Fruit fly (Drosophila melanogaster): ENCODE measurements around the gene CG33170.

CG33170 gene

DNA sequence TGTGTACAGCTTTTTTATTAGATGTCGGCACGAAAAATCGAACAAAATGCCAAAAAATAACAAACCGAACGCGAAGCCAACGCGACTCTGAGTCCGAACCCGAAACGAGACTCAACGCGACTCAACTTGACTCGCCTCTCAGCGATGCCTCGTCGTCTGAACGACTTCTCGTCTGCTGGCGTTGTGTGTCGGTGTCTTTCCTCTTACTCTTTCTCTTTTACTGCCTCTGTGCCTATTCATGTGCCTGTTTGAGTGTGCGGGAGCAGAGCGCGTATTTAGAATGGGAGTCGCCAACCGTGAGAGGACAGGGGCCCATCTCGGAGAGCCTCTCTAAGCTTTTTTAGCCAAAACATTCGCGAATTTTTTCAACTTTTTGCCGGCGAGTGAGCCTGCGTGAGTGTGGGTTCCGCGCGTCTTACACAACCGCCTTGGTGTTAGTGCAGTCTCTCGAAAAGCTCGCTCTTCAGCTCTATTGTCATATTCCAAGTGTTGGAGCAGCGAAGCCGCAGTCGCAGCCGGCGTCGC, 39.7 kb upstream of the CG33170 start (continued):
- peak; percentile 95 for TF ChIP-seq Adf1 (GFP tag; IDR thresholded peaks at IDR 0.05)
- no peak for TF ChIP-seq amos (GFP tag; IDR thresholded peaks at IDR 0.05; ENCODE audit: partially characterized antibody)
- TF ChIP-seq CG13624 (GFP tag; optimal IDR thresholded peaks at IDR 0.05): no peak
- no peak for TF ChIP-seq CG8290 (GFP tag; optimal IDR thresholded peaks at IDR 0.05)
- peak in 1 of 2 experiments; percentile 33 for TF ChIP-seq CG8290 (tag; optimal IDR thresholded peaks at IDR 0.05)
- TF ChIP-seq CG11695 (GFP tag; IDR thresholded peaks at IDR 0.05): no peak
- TF ChIP-seq CG10543 (GFP tag; optimal IDR thresholded peaks at IDR 0.05): peak; percentile 69
- TF ChIP-seq Rx (GFP tag; IDR thresholded peaks at IDR 0.05): no peak
- TF ChIP-seq chinmo (GFP tag; IDR thresholded peaks at IDR 0.05; ENCODE audit: partially characterized antibody): peak; percentile 90; the same call in 3 of the 4 replicates
- no peak for TF ChIP-seq Vsx1 (GFP tag; optimal IDR thresholded peaks at IDR 0.05)
- TF ChIP-seq Blimp-1 (GFP tag; optimal IDR thresholded peaks at IDR 0.05): no peak
- TF ChIP-seq Bgb (GFP tag; IDR thresholded peaks at IDR 0.05; ENCODE audit: partially characterized antibody): peak; percentile 30; the same call in 1 of the 2 replicates
- no peak for TF ChIP-seq Lhr (GFP tag; optimal IDR thresholded peaks at IDR 0.05)
- TF ChIP-seq Oaz (GFP tag; IDR thresholded peaks at IDR 0.05): no peak
- TF ChIP-seq hbn (GFP tag; IDR thresholded peaks at IDR 0.05; ENCODE audit: partially characterized antibody): no peak
- peak; percentile 91 for TF ChIP-seq lbe (GFP tag; optimal IDR thresholded peaks at IDR 0.05)
- TF ChIP-seq ranshi (GFP tag; IDR thresholded peaks at IDR 0.05): no peak
- TF ChIP-seq toy (GFP tag; IDR thresholded peaks at IDR 0.05): no peak
- no peak for TF ChIP-seq CG3838 (GFP tag; optimal IDR thresholded peaks at IDR 0.05)
- no peak for TF ChIP-seq usp (GFP tag; optimal IDR thresholded peaks at IDR 0.05)
- no peak for TF ChIP-seq CG4404 (GFP tag; IDR thresholded peaks at IDR 0.05)
- TF ChIP-seq Antp (GFP tag; optimal IDR thresholded peaks at IDR 0.05): no peak
- no peak for TF ChIP-seq dan (GFP tag; IDR thresholded peaks at IDR 0.05)
- TF ChIP-seq jing (GFP tag; optimal IDR thresholded peaks at IDR 0.05): no peak
- no peak for TF ChIP-seq CG10321 (GFP tag; IDR thresholded peaks at IDR 0.05)
- no peak for TF ChIP-seq CG5245 (GFP tag; optimal IDR thresholded peaks at IDR 0.05)
- TF ChIP-seq Drgx (GFP tag; IDR thresholded peaks at IDR 0.05): peak; percentile 71; the same call in 1 of the 2 replicates
- no peak for TF ChIP-seq CG4282 (GFP tag; optimal IDR thresholded peaks at IDR 0.05)
- no peak for TF ChIP-seq CG9727 (GFP tag; optimal IDR thresholded peaks at IDR 0.05)
- TF ChIP-seq bsh (GFP tag; optimal IDR thresholded peaks at IDR 0.05): peak in 1 of 2 experiments; percentile 44
- no peak for TF ChIP-seq Atf3 (GFP tag; optimal IDR thresholded peaks at IDR 0.05)
- no peak for TF ChIP-seq CTCF (GFP tag; optimal IDR thresholded peaks at IDR 0.05)
- no peak for TF ChIP-seq chif (GFP tag; optimal IDR thresholded peaks at IDR 0.05)
- no peak for TF ChIP-seq CG1233 (GFP tag; optimal IDR thresholded peaks at IDR 0.05)
- TF ChIP-seq CG1832 (GFP tag; optimal IDR thresholded peaks at IDR 0.05): no peak
- TF ChIP-seq CG11085 (GFP tag; IDR thresholded peaks at IDR 0.05): no peak
- no peak for TF ChIP-seq CG33557 (GFP tag; optimal IDR thresholded peaks at IDR 0.05)
- TF ChIP-seq Fer3 (tag; optimal IDR thresholded peaks at IDR 0.05): no peak
- no peak for TF ChIP-seq sug (tag; optimal IDR thresholded peaks at IDR 0.05)
- 0 out of 3 replicates have a peak, but pooled peaks have one; percentile 35 for TF ChIP-seq ci (GFP tag; IDR thresholded peaks at IDR 0.05)
- no peak for TF ChIP-seq gsb (GFP tag; IDR thresholded peaks at IDR 0.05)
- TF ChIP-seq CG3163 (GFP tag; optimal IDR thresholded peaks at IDR 0.05): peak; percentile 83
- no peak for TF ChIP-seq tll (GFP tag; optimal IDR thresholded peaks at IDR 0.05)
- no peak for TF ChIP-seq repo (GFP tag; optimal IDR thresholded peaks at IDR 0.05)
- peak; percentile 20 for TF ChIP-seq Jarid2 (GFP tag; optimal IDR thresholded peaks at IDR 0.05)
- TF ChIP-seq Dll (GFP tag; IDR thresholded peaks at IDR 0.05; ENCODE audit: partially characterized antibody): 0 out of 4 replicates have a peak, but pooled peaks have one; percentile 23
- TF ChIP-seq CG1792 (GFP tag; optimal IDR thresholded peaks at IDR 0.05): no peak
- TF ChIP-seq zen2 (GFP tag; IDR thresholded peaks at IDR 0.05; ENCODE audit: partially characterized antibody): peak; percentile 61; the same call in 1 of the 3 replicates
- no peak for TF ChIP-seq Doc3 (GFP tag; IDR thresholded peaks at IDR 0.05; ENCODE audit: partially characterized antibody)
- 0 out of 2 replicates have a peak, but pooled peaks have one; percentile 52 for TF ChIP-seq sna (GFP tag; IDR thresholded peaks at IDR 0.05; ENCODE audit: partially characterized antibody)
- no peak for TF ChIP-seq CG2120 (GFP tag; optimal IDR thresholded peaks at IDR 0.05)

All from whole organism, embryonic.